Fruit fly (Drosophila melanogaster) whole organism, embryonic: ENCODE data around the gene eIF3l.

Source experiments
- CG10462 ChIP-seq: fragments of 200-800 bp; sonication (Bioruptor generic); optimal IDR thresholded peaks from 2 replicates; lab custom pipeline; 2016; ENCODE audit warnings: missing biosample characterization, missing genetic modification characterization
- CG4328 ChIP-seq: fragments of 200-800 bp; sonication (Bioruptor generic); optimal IDR thresholded peaks from 3 replicates; lab custom pipeline; 2017; ENCODE audit warnings: missing biosample characterization, missing genetic modification reagents, missing genetic modification characterization
- CG9932 ChIP-seq: fragments of 200-800 bp; sonication (Bioruptor generic); IDR thresholded peaks from 2 replicates; pipeline ENCODE4 v1.3.6; 2022; ENCODE audit warnings: missing biosample characterization, missing genetic modification characterization
- Gsc ChIP-seq: fragments of 200-800 bp; sonication (Bioruptor generic); IDR thresholded peaks from 2 replicates; pipeline ENCODE4 v1.3.6; 2022; ENCODE audit warnings: missing biosample characterization, missing genetic modification characterization
- Hr3 ChIP-seq: fragments of 200-800 bp; sonication (Bioruptor generic); optimal IDR thresholded peaks from 3 replicates; lab custom pipeline; 2016; ENCODE audit warnings: missing biosample characterization, missing genetic modification characterization
- hb ChIP-seq: fragments of 200-800 bp; sonication (Bioruptor generic); IDR thresholded peaks from 3 replicates; pipeline ENCODE4 v1.3.6; 2022; ENCODE audit warnings: missing biosample characterization, missing genetic modification characterization; ENCODE audit not compliant: partially characterized antibody
- kay ChIP-seq: fragments of 200-800 bp; sonication (Bioruptor generic); optimal IDR thresholded peaks from 2 replicates; lab custom pipeline; 2016; ENCODE audit warnings: missing biosample characterization, missing genetic modification characterization

DNA sequence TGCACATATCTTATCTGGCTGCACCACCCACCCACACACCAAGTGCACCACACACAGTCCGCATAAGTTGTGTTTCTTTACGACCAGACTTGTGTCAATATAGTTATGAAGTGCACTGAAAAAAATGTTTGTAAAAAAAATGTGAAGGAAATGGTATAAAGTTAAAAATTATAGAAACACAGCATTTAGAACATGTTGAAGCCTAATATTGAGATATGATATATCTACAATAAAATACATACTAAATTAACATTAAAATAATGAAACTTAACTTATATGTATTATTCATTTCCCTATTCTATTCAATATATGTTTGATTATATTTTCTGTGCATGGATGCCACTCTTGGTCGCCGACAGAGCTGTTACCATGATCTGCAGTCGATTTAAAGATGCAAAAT is 32.9 kb downstream of the eIF3l start:
- TF ChIP-seq CG10462 (no peak), hb (no peak), CG9932 (GFP tag; lab: Robert Waterston, UW) (no peak), Hr3 (GFP tag; lab: Kevin White, UChicago) (no peak), kay (GFP tag; lab: Kevin White, UChicago) (no peak), Gsc (GFP tag; lab: Robert Waterston, UW) (no peak), CG4328 (no peak)
